Fruit fly (Drosophila melanogaster) whole organism, embryonic: ENCODE results near the gene GABPI.

Experiments
- Ada2b ChIP-seq: fragments of 200-800 bp; sonication (Bioruptor generic); IDR thresholded peaks from 2 replicates; pipeline ENCODE4 v1.3.6; 2022; ENCODE audit warnings: missing biosample characterization, missing genetic modification characterization
- B-H1 ChIP-seq: fragments of 200-800 bp; sonication (Bioruptor generic); IDR thresholded peaks from 3 replicates; pipeline ENCODE4 v1.3.6; 2022; ENCODE audit warnings: missing biosample characterization, missing genetic modification characterization
- CG10366 ChIP-seq: fragments of 200-800 bp; sonication (Bioruptor generic); IDR thresholded peaks from 2 replicates; pipeline ENCODE4 v1.3.6; 2022; ENCODE audit warnings: missing biosample characterization, missing genetic modification characterization
- CG11093 ChIP-seq: fragments of 200-800 bp; sonication (Bioruptor generic); IDR thresholded peaks from 3 replicates; pipeline ENCODE4 v1.3.6; 2022; ENCODE audit warnings: missing biosample characterization, missing genetic modification characterization
- CG13287 ChIP-seq: fragments of 200-800 bp; sonication (Bioruptor generic); IDR thresholded peaks from 2 replicates; pipeline ENCODE4 v1.3.6; 2022; ENCODE audit warnings: missing biosample characterization, missing genetic modification characterization; ENCODE audit not compliant: partially characterized antibody
- CG14710 ChIP-seq: fragments of 200-800 bp; sonication (Bioruptor generic); optimal IDR thresholded peaks from 3 replicates; lab custom pipeline; 2019; ENCODE audit warnings: missing biosample characterization, mild to moderate bottlenecking, missing genetic modification characterization, moderate library complexity
- CG17186 ChIP-seq: fragments of 200-800 bp; sonication (Bioruptor generic); optimal IDR thresholded peaks from 3 replicates; lab custom pipeline; 2017; ENCODE audit warnings: missing biosample characterization, missing genetic modification reagents, missing genetic modification characterization
- CG18476 ChIP-seq: fragments of 200-800 bp; sonication (Bioruptor generic); optimal IDR thresholded peaks from 2 replicates; lab custom pipeline; 2016; ENCODE audit warnings: missing biosample characterization, mild to moderate bottlenecking, missing genetic modification characterization
- CG18599 ChIP-seq: fragments of 200-800 bp; sonication (Bioruptor generic); optimal IDR thresholded peaks from 3 replicates; lab custom pipeline; 2017; ENCODE audit warnings: missing biosample characterization, missing genetic modification characterization, mild to moderate bottlenecking, moderate library complexity, missing genetic modification reagents
- CG18619 ChIP-seq: fragments of 200-800 bp; sonication (Bioruptor generic); optimal IDR thresholded peaks from 3 replicates; lab custom pipeline; 2017; ENCODE audit warnings: missing biosample characterization, mild to moderate bottlenecking, missing genetic modification characterization
- CG33213 ChIP-seq: fragments of 200-800 bp; sonication (Bioruptor generic); optimal IDR thresholded peaks from 3 replicates; lab custom pipeline; 2016; ENCODE audit warnings: missing biosample characterization, missing genetic modification characterization
- CG3847 ChIP-seq: fragments of 200-800 bp; sonication (Bioruptor generic); IDR thresholded peaks from 2 replicates; pipeline ENCODE4 v1.3.6; 2022; ENCODE audit warnings: missing biosample characterization, missing genetic modification characterization
- CG4854 ChIP-seq: fragments of 200-800 bp; sonication (Bioruptor generic); optimal IDR thresholded peaks from 2 replicates; lab custom pipeline; 2016; ENCODE audit warnings: missing biosample characterization, missing genetic modification characterization, inconsistent platforms
- CG8388 ChIP-seq: fragments of 200-800 bp; sonication (Bioruptor generic); optimal IDR thresholded peaks from 2 replicates; lab custom pipeline; 2019; ENCODE audit warnings: missing biosample characterization, mild to moderate bottlenecking, missing genetic modification characterization, moderate library complexity
- CG8478 ChIP-seq: fragments of >200 bp; optimal IDR thresholded peaks from 2 replicates; lab custom pipeline; 2018
- CG9817 ChIP-seq: fragments of 200-800 bp; sonication (Bioruptor generic); optimal IDR thresholded peaks from 2 replicates; lab custom pipeline; 2018; ENCODE audit warnings: missing biosample characterization, mild to moderate bottlenecking, missing genetic modification characterization, moderate library complexity
- Dad ChIP-seq: fragments of 200-800 bp; sonication (Bioruptor generic); optimal IDR thresholded peaks from 3 replicates; lab custom pipeline; 2016; ENCODE audit warnings: missing biosample characterization, missing genetic modification characterization
- Dbx ChIP-seq: fragments of 200-800 bp; sonication (Bioruptor generic); IDR thresholded peaks from 3 replicates; pipeline ENCODE4 v1.3.6; 2022; ENCODE audit warnings: missing biosample characterization, missing genetic modification characterization
- Ets97D ChIP-seq: fragments of 200-800 bp; sonication (Bioruptor generic); optimal IDR thresholded peaks from 3 replicates; lab custom pipeline; 2016; ENCODE audit warnings: missing biosample characterization, missing genetic modification characterization
- Gug ChIP-seq: fragments of 200-800 bp; sonication (Bioruptor generic); IDR thresholded peaks from 4 replicates; pipeline ENCODE4 v1.3.6; 2022; ENCODE audit warnings: missing biosample characterization, missing genetic modification characterization
- Hand ChIP-seq: fragments of 200-800 bp; sonication (Bioruptor generic); optimal IDR thresholded peaks from 2 replicates; lab custom pipeline; 2017; ENCODE audit warnings: mild to moderate bottlenecking, missing biosample characterization, missing genetic modification reagents, missing genetic modification characterization
- Hmr ChIP-seq: fragments of 200-800 bp; sonication (Bioruptor generic); optimal IDR thresholded peaks from 3 replicates; lab custom pipeline; 2017; ENCODE audit warnings: mild to moderate bottlenecking, missing biosample characterization, missing genetic modification reagents, missing genetic modification characterization
- Hr39 ChIP-seq: fragments of >200 bp; optimal IDR thresholded peaks from 2 replicates; lab custom pipeline; 2017
- Opbp ChIP-seq: fragments of 200-800 bp; sonication (Bioruptor generic); IDR thresholded peaks from 3 replicates; pipeline ENCODE4 v1.3.6; 2022; ENCODE audit warnings: missing biosample characterization, missing genetic modification characterization; ENCODE audit not compliant: partially characterized antibody
- Rx ChIP-seq: fragments of 200-800 bp; sonication (Bioruptor generic); IDR thresholded peaks from 2 replicates; pipeline ENCODE4 v1.3.6; 2022; ENCODE audit warnings: missing biosample characterization, missing genetic modification characterization
- Trl ChIP-seq, 3 experiments: fragments of >200 bp in 2 of 3; fragments of 200-800 bp in 1 of 3; sonication (Bioruptor generic) in 1 of 3; optimal IDR thresholded peaks; 2 replicates in 1 of 3; 3 replicates in 2 of 3; lab custom pipeline; 2016 to 2017; ENCODE audit warnings: missing biosample characterization in 1 of 3, missing genetic modification characterization in 1 of 3
- aop ChIP-seq: fragments of 200-800 bp; sonication (Bioruptor generic); IDR thresholded peaks from 2 replicates; pipeline ENCODE4 v1.3.6; 2022; ENCODE audit warnings: missing biosample characterization, missing genetic modification characterization
- bsh ChIP-seq, 2 experiments: fragments of 200-800 bp; sonication (Bioruptor generic); optimal IDR thresholded peaks; 2 replicates each; lab custom pipeline; 2017 to 2018; ENCODE audit warnings: mild to moderate bottlenecking in 2 of 2, missing biosample characterization in 2 of 2, missing genetic modification characterization in 2 of 2, moderate library complexity in 1 of 2
- btn ChIP-seq: fragments of 200-800 bp; sonication (Bioruptor generic); optimal IDR thresholded peaks from 2 replicates; lab custom pipeline; 2016; ENCODE audit warnings: missing biosample characterization, missing genetic modification characterization
- crc ChIP-seq: fragments of 200-800 bp; sonication (Bioruptor generic); optimal IDR thresholded peaks from 2 replicates; lab custom pipeline; 2016; ENCODE audit warnings: missing biosample characterization, missing genetic modification characterization
- dati ChIP-seq: fragments of 200-800 bp; sonication (Bioruptor generic); IDR thresholded peaks from 2 replicates; pipeline ENCODE4 v1.3.6; 2022; ENCODE audit warnings: missing biosample characterization, missing genetic modification characterization
- dysf ChIP-seq: fragments of 200-800 bp; sonication (Bioruptor generic); IDR thresholded peaks from 3 replicates; pipeline ENCODE4 v1.3.6; 2022; ENCODE audit warnings: missing biosample characterization, missing genetic modification characterization
- ems ChIP-seq: fragments of 200-800 bp; sonication (Bioruptor generic); optimal IDR thresholded peaks from 3 replicates; lab custom pipeline; 2016; ENCODE audit warnings: missing biosample characterization, missing genetic modification characterization
- ham ChIP-seq: fragments of 200-800 bp; sonication (Bioruptor generic); IDR thresholded peaks from 2 replicates; pipeline ENCODE4 v1.3.6; 2022; ENCODE audit warnings: missing biosample characterization, missing genetic modification characterization
- hkb ChIP-seq, 2 experiments: fragments of 200-800 bp in 1 of 2; fragments of >200 bp in 1 of 2; sonication (Bioruptor generic) in 1 of 2; IDR thresholded peaks in 1 of 2; optimal IDR thresholded peaks in 1 of 2; 2 replicates each; pipeline versions ENCODE4 v1.3.6 to Lab custom; 2017 to 2022; ENCODE audit warnings: missing biosample characterization in 1 of 2, missing genetic modification characterization in 1 of 2
- kay ChIP-seq: fragments of 200-800 bp; sonication (Bioruptor generic); optimal IDR thresholded peaks from 2 replicates; lab custom pipeline; 2016; ENCODE audit warnings: missing biosample characterization, missing genetic modification characterization
- luna ChIP-seq: fragments of 200-800 bp; sonication (Bioruptor generic); optimal IDR thresholded peaks from 2 replicates; lab custom pipeline; 2016; ENCODE audit warnings: missing biosample characterization, missing genetic modification characterization
- odd ChIP-seq: fragments of 200-800 bp; sonication (Bioruptor generic); optimal IDR thresholded peaks from 2 replicates; lab custom pipeline; 2017; ENCODE audit warnings: missing biosample characterization, mild to moderate bottlenecking, missing genetic modification characterization
- sens ChIP-seq: fragments of 200-800 bp; sonication (Bioruptor generic); peaks from one replicate; lab custom pipeline; 2016; ENCODE audit warnings: missing biosample characterization, missing genetic modification characterization
- slbo ChIP-seq: fragments of 200-800 bp; sonication (Bioruptor generic); IDR thresholded peaks from 2 replicates; pipeline ENCODE4 v1.3.6; 2022; ENCODE audit warnings: missing biosample characterization, missing genetic modification characterization
- slp2 ChIP-seq: fragments of 200-800 bp; sonication (Bioruptor generic); optimal IDR thresholded peaks from 2 replicates; lab custom pipeline; 2016; ENCODE audit warnings: missing biosample characterization, missing genetic modification characterization
- tap ChIP-seq: fragments of 200-800 bp; optimal IDR thresholded peaks from 3 replicates; lab custom pipeline; 2019; ENCODE audit warnings: missing biosample characterization, mild to moderate bottlenecking, missing genetic modification characterization, moderate library complexity
- tx ChIP-seq: fragments of 200-800 bp; sonication (Bioruptor generic); optimal IDR thresholded peaks from 2 replicates; lab custom pipeline; 2016; ENCODE audit warnings: missing biosample characterization, missing genetic modification characterization
- vfl ChIP-seq: fragments of 200-800 bp; sonication (Bioruptor generic); optimal IDR thresholded peaks from 2 replicates; lab custom pipeline; 2016; ENCODE audit warnings: missing biosample characterization, missing genetic modification characterization
- wdn ChIP-seq: fragments of 200-800 bp; sonication (Bioruptor generic); IDR thresholded peaks from 2 replicates; pipeline ENCODE4 v1.3.6; 2022; ENCODE audit warnings: missing biosample characterization, missing genetic modification characterization

The GABPI gene

DNA sequence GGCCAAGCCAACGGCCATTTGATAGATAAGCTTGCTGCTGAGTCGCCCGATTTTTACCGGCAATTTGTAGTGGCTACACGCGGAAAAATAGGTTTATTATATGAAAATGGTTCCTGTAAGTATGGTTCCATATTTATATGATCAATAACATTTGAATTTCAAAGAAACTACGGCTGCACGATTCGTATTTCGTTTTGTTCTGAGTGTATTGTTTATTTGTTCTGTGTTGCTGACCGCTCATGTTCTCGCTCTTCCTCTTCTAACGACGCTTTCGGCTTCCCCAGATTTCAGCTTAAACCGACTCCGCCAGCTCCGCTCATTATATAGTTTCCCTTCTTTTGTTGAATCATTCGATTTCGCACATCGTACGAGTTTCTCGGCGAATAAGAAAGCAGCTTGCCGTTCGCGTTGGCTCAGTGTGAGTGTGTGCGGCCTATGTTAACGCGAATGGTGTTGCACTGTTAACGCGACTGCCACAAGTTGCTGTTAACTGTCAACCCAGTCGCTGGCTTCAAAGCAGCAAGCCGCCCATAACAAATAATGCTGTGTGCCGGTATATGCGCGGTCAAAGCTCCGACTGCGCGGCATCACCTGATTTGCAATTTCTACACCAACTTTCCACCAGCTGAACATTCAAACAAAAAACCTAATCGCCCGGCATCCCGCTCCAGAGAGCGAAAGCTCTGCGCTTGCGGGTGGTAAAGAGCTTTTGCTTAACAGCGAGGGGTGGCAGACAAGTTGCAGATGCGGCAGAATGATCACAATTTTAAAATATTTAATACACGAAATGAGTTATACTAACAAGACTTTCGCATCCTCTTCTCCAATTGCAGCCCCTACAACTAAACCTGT, 28.7 kb downstream of the GABPI start (continued):
- TF ChIP-seq sens (GFP tag; lab: Kevin White, UChicago) = peak; percentile 15
- TF ChIP-seq slp2 (GFP tag; lab: Kevin White, UChicago) = no peak
- TF ChIP-seq Gug (GFP tag; lab: Robert Waterston, UW) = peak; percentile 20; the same call in 1 of the 4 replicates
- no peak for TF ChIP-seq CG17186 (GFP tag; lab: Kevin White, UChicago)
- TF ChIP-seq CG18619 (GFP tag; lab: Kevin White, UChicago) = peak; percentile 14
- TF ChIP-seq CG33213 (GFP tag; lab: Kevin White, UChicago) = no peak
- TF ChIP-seq vfl (GFP tag; lab: Kevin White, UChicago) = peak; percentile 40
- no peak for TF ChIP-seq btn
- no peak for TF ChIP-seq Hr39 (lab: Kevin White, UChicago)
- peak; percentile 100 for TF ChIP-seq hkb (optimal IDR thresholded peaks at IDR 0.05; lab: Kevin White, UChicago)
- no peak; the same call in 1 of the 2 replicates for TF ChIP-seq hkb (GFP tag; IDR thresholded peaks at IDR 0.05; lab: Robert Waterston, UW)
- TF ChIP-seq CG18599 (GFP tag; lab: Kevin White, UChicago) = peak; percentile 51
- TF ChIP-seq Ets97D (GFP tag; lab: Kevin White, UChicago) = no peak
- TF ChIP-seq aop (GFP tag; lab: Robert Waterston, UW) = no peak
- no peak for TF ChIP-seq ham
- no peak for TF ChIP-seq CG8478
- TF ChIP-seq CG3847 (GFP tag; lab: Robert Waterston, UW) = peak; percentile 39; the same call in 1 of the 2 replicates
- TF ChIP-seq Ada2b = peak; percentile 31; the same call in 1 of the 2 replicates
- TF ChIP-seq Trl (optimal IDR thresholded peaks at IDR 0.05; lab: Kevin White, UChicago) = peak; percentile 27 to 32
- TF ChIP-seq Trl (GFP tag; optimal IDR thresholded peaks at IDR 0.05; lab: Kevin White, UChicago) = no peak
- TF ChIP-seq ems (GFP tag; lab: Kevin White, UChicago) = no peak
- TF ChIP-seq CG4854 (GFP tag; lab: Kevin White, UChicago) = no peak
- TF ChIP-seq bsh (GFP tag; optimal IDR thresholded peaks at IDR 0.05; lab: Kevin White, UChicago) = peak in 1 of 2 experiments; percentile 13
- no peak for TF ChIP-seq crc (GFP tag; lab: Kevin White, UChicago)
- TF ChIP-seq Hmr = peak; percentile 48
- TF ChIP-seq CG10366 = peak; percentile 37
- peak; percentile 15 for TF ChIP-seq luna (GFP tag; lab: Kevin White, UChicago)
- peak; percentile 13 for TF ChIP-seq tx
- TF ChIP-seq dysf (GFP tag; lab: Robert Waterston, UW) = peak; percentile 67
- TF ChIP-seq wdn (GFP tag; lab: Robert Waterston, UW) = 0 out of 2 replicates have a peak, but pooled peaks have one; percentile 36
- no peak for TF ChIP-seq B-H1 (GFP tag; lab: Robert Waterston, UW)
- no peak for TF ChIP-seq CG14710 (tag; lab: Kevin White, UChicago)
- no peak for TF ChIP-seq tap (tag; lab: Kevin White, UChicago)
- TF ChIP-seq slbo = peak; percentile 76
- TF ChIP-seq CG13287 = 0 out of 2 replicates have a peak, but pooled peaks have one; percentile 35
- no peak for TF ChIP-seq Hand (GFP tag; lab: Kevin White, UChicago)
- TF ChIP-seq CG8388 = no peak
- TF ChIP-seq kay (GFP tag; lab: Kevin White, UChicago) = no peak
- no peak for TF ChIP-seq dati
- TF ChIP-seq CG9817 (tag; lab: Kevin White, UChicago) = peak; percentile 29
- no peak for TF ChIP-seq Dad (GFP tag; lab: Kevin White, UChicago)
- TF ChIP-seq CG11093 = no peak
- peak; percentile 94 for TF ChIP-seq CG18476
- 0 out of 2 replicates have a peak, but pooled peaks have one; percentile 21 for TF ChIP-seq Rx
- TF ChIP-seq Dbx = 0 out of 3 replicates have a peak, but pooled peaks have one; percentile 25
- TF ChIP-seq odd = no peak
- no peak for TF ChIP-seq Opbp (GFP tag; lab: Robert Waterston, UW)
